Fruit fly (Drosophila melanogaster): ENCODE measurements around the gene CG33282.
A peak's percentile ranks its signal among the peaks of the same experiment; 100 is the strongest.

CG33282 gene

DNA sequence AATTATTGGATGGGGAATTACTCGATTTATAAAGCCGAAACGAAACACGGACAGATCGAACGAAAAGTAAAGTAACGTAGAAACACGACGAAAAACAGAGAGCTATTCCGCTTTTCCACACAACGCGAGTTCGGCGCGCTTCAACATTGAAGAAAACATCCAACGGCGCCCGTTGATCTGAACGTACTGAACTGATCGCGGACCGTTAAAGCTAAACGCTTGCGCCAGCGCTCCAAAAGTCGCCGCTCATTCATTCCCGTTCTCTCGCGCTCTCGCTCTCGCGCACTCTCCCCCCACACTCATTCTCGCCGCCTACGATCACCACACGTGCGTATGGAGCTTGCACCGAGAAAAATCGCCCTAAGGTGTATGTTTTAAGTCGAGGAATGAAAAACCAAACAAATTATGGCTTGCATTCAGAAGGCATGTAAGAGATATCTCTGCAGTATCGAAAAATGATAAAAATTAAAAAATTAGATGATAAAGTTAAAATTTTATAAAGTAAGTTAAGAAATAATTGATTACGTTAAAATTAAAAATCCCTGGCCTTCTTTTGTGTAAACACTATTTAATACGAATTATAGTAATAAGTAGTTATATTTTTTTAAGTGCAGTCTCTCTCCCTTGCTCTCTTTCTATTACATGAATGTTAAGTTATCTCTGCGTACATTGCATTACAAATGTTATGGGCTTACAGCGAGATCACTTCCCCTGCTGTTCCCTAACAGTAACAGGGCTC, 27.1 kb downstream of the CG33282 start, which contains the start of gene E23 (continued):
- TF ChIP-seq pdm3 (GFP tag; optimal IDR thresholded peaks at IDR 0.05) (peak; percentile 98), CG8319 (GFP tag; optimal IDR thresholded peaks at IDR 0.05) (peak; percentile 96), CG3919 (GFP tag; optimal IDR thresholded peaks at IDR 0.05) (peak; percentile 98), Sox102F (GFP tag; optimal IDR thresholded peaks at IDR 0.05) (peak; percentile 98), fkh (GFP tag; optimal IDR thresholded peaks at IDR 0.05) (peak; percentile 98), Eip93F (GFP tag; optimal IDR thresholded peaks at IDR 0.05) (peak; percentile 97), CG6854 (GFP tag; optimal IDR thresholded peaks at IDR 0.05) (peak; percentile 97), CG11294 (GFP tag; IDR thresholded peaks at IDR 0.05) (peak; percentile 95), CG15336 (GFP tag; IDR thresholded peaks at IDR 0.05) (peak; percentile 99), CG6808 (GFP tag; optimal IDR thresholded peaks at IDR 0.05) (peak; percentile 95), CG11902 (GFP tag; optimal IDR thresholded peaks at IDR 0.05) (peak; percentile 92), CG6792 (GFP tag; optimal IDR thresholded peaks at IDR 0.05) (peak; percentile 98), CG10669 (GFP tag; optimal IDR thresholded peaks at IDR 0.05) (peak; percentile 97), CG6276 (GFP tag; optimal IDR thresholded peaks at IDR 0.05) (peak; percentile 99), CG3032 (tag; optimal IDR thresholded peaks at IDR 0.05) (peak; percentile 98), dac (GFP tag; optimal IDR thresholded peaks at IDR 0.05) (peak; percentile 99), Gug (GFP tag; IDR thresholded peaks at IDR 0.05) (peak; percentile 98), salr (GFP tag; optimal IDR thresholded peaks at IDR 0.05) (peak; percentile 93 to 99), ss (GFP tag; optimal IDR thresholded peaks at IDR 0.05) (peak; percentile 96 to 97), Hr39 (GFP tag; optimal IDR thresholded peaks at IDR 0.05) (peak; percentile 95), CG8119 (GFP tag; IDR thresholded peaks at IDR 0.05) (peak; percentile 99), CG31627 (GFP tag; optimal IDR thresholded peaks at IDR 0.05) (peak; percentile 97), Sox15 (GFP tag; optimal IDR thresholded peaks at IDR 0.05) (peak; percentile 96), Sox14 (GFP tag; optimal IDR thresholded peaks at IDR 0.05) (peak; percentile 98), acj6 (GFP tag; optimal IDR thresholded peaks at IDR 0.05) (peak; percentile 99), vri (GFP tag; optimal IDR thresholded peaks at IDR 0.05) (peak; percentile 93), Ets96B (tag; optimal IDR thresholded peaks at IDR 0.05) (peak; percentile 99), svp (GFP tag) (peak; percentile 99), CG11762 (GFP tag; optimal IDR thresholded peaks at IDR 0.05; ENCODE audit: insufficient read depth) (peak; percentile 97), Eip78C (GFP tag) (peak; percentile 100), lz (GFP tag; optimal IDR thresholded peaks at IDR 0.05) (peak; percentile 98), Blimp-1 (GFP tag; optimal IDR thresholded peaks at IDR 0.05) (peak; percentile 90), Hr4 (GFP tag; optimal IDR thresholded peaks at IDR 0.05) (peak; percentile 98), achi (GFP tag; optimal IDR thresholded peaks at IDR 0.05) (peak; percentile 98), esn (GFP tag; optimal IDR thresholded peaks at IDR 0.05) (peak; percentile 99), CG8632 (GFP tag; optimal IDR thresholded peaks at IDR 0.05) (peak; percentile 99), cyc (GFP tag; optimal IDR thresholded peaks at IDR 0.05) (peak; percentile 96), CG7368 (GFP tag; optimal IDR thresholded peaks at IDR 0.05) (peak; percentile 97), spab (GFP tag; optimal IDR thresholded peaks at IDR 0.05) (peak; percentile 97)

- no peak for TF ChIP-seq esn (GFP tag; optimal IDR thresholded peaks at IDR 0.05)
- TF ChIP-seq CG8119 (GFP tag; IDR thresholded peaks at IDR 0.05) = no peak
- no peak for TF ChIP-seq CG3919 (GFP tag; optimal IDR thresholded peaks at IDR 0.05)
- TF ChIP-seq CG11294 (GFP tag; IDR thresholded peaks at IDR 0.05) = no peak
- TF ChIP-seq Blimp-1 (GFP tag; optimal IDR thresholded peaks at IDR 0.05) = no peak
- TF ChIP-seq CG3032 (tag; optimal IDR thresholded peaks at IDR 0.05) = no peak
Measured at dm6 chr2L:3355791-3356190, 28.1 kb downstream of the CG33282 start.
